Fruit fly (Drosophila melanogaster): ENCODE measurements around the gene btsz.

The btsz gene

dm6 chr3R:14890064-14890709 lies 14.9 kb upstream of the btsz start, which contains the start of the genes CycC and UQCR-C1:
CycC (minus strand) TSS chr3R:14890205.
UQCR-C1 (plus strand) TSS chr3R:14890231.
- no peak for TF ChIP-seq CG15710 (tag; optimal IDR thresholded peaks at IDR 0.05)
- TF ChIP-seq CG8159 (tag; optimal IDR thresholded peaks at IDR 0.05), result no peak
- no peak for TF ChIP-seq EcR (GFP tag; optimal IDR thresholded peaks at IDR 0.05)
- TF ChIP-seq CG34367 (tag; optimal IDR thresholded peaks at IDR 0.05), result no peak
- no peak for TF ChIP-seq Pif1B (GFP tag; optimal IDR thresholded peaks at IDR 0.05)
- no peak for TF ChIP-seq rn (GFP tag; IDR thresholded peaks at IDR 0.05)
- TF ChIP-seq gl (tag; optimal IDR thresholded peaks at IDR 0.05), result no peak
- no peak for TF ChIP-seq CG4496 (GFP tag; IDR thresholded peaks at IDR 0.05)

dm6 chr3R:14886011-14886534 lies 10.8 kb upstream of the btsz start, which contains the start of the genes Rrp6, CG33331 and CG33332:
Rrp6 (minus strand) TSS chr3R:14886246.
CG33331 (plus strand) TSS chr3R:14886456.
CG33332 (plus strand) TSS chr3R:14886456.
- TF ChIP-seq CG4496 (GFP tag; IDR thresholded peaks at IDR 0.05) (peak; percentile 61; the same call in 2 of the 3 replicates), D1 (tag; optimal IDR thresholded peaks at IDR 0.05) (no peak), Snoo (tag; optimal IDR thresholded peaks at IDR 0.05) (peak; percentile 46), rn (GFP tag; IDR thresholded peaks at IDR 0.05) (0 out of 2 replicates have a peak, but pooled peaks have one; percentile 10), CG13204 (GFP tag; optimal IDR thresholded peaks at IDR 0.05) (no peak), gl (tag; optimal IDR thresholded peaks at IDR 0.05) (no peak), CG12605 (GFP tag; IDR thresholded peaks at IDR 0.05) (no peak), CG14655 (GFP tag; optimal IDR thresholded peaks at IDR 0.05) (no peak), CG17806 (tag; optimal IDR thresholded peaks at IDR 0.05) (peak; percentile 49), CG34367 (tag; optimal IDR thresholded peaks at IDR 0.05) (peak; percentile 62), CG15710 (tag; optimal IDR thresholded peaks at IDR 0.05) (peak; percentile 69), CG8301 (tag; optimal IDR thresholded peaks at IDR 0.05) (no peak), CG32121 (GFP tag; IDR thresholded peaks at IDR 0.05) (peak; percentile 78), CG8159 (tag; optimal IDR thresholded peaks at IDR 0.05) (peak; percentile 27), Pif1B (GFP tag; optimal IDR thresholded peaks at IDR 0.05) (no peak), EcR (GFP tag; optimal IDR thresholded peaks at IDR 0.05) (no peak), fd96Ca (GFP tag; IDR thresholded peaks at IDR 0.05) (no peak), Pif1A (GFP tag; optimal IDR thresholded peaks at IDR 0.05) (no peak), CG10348 (GFP tag; IDR thresholded peaks at IDR 0.05) (no peak), Ets98B (GFP tag; IDR thresholded peaks at IDR 0.05) (peak; percentile 57), CG9948 (tag; optimal IDR thresholded peaks at IDR 0.05) (peak; percentile 54)

- TF ChIP-seq CG12605 (GFP tag; IDR thresholded peaks at IDR 0.05) (no peak), Ets98B (GFP tag; IDR thresholded peaks at IDR 0.05) (no peak), CG17806 (tag; optimal IDR thresholded peaks at IDR 0.05) (no peak), CG34367 (tag; optimal IDR thresholded peaks at IDR 0.05) (no peak), CG32121 (GFP tag; IDR thresholded peaks at IDR 0.05) (no peak), gl (tag; optimal IDR thresholded peaks at IDR 0.05) (no peak), CG9948 (tag; optimal IDR thresholded peaks at IDR 0.05) (no peak), EcR (GFP tag; optimal IDR thresholded peaks at IDR 0.05) (no peak), rn (GFP tag; IDR thresholded peaks at IDR 0.05) (no peak), Snoo (tag; optimal IDR thresholded peaks at IDR 0.05) (no peak), CG15710 (tag; optimal IDR thresholded peaks at IDR 0.05) (no peak), CG10348 (GFP tag; IDR thresholded peaks at IDR 0.05) (no peak), CG13204 (GFP tag; optimal IDR thresholded peaks at IDR 0.05) (no peak), CG4496 (GFP tag; IDR thresholded peaks at IDR 0.05) (no peak), CG8301 (tag; optimal IDR thresholded peaks at IDR 0.05) (no peak), CG14655 (GFP tag; optimal IDR thresholded peaks at IDR 0.05) (no peak), D1 (tag; optimal IDR thresholded peaks at IDR 0.05) (no peak)
Observed at dm6 chr3R:14880861-14881260, 5.6 kb upstream of the btsz start.

- TF ChIP-seq Ets98B (GFP tag; IDR thresholded peaks at IDR 0.05), result peak; percentile 29; the same call in 1 of the 2 replicates
- TF ChIP-seq CG12605 (GFP tag; IDR thresholded peaks at IDR 0.05), result no peak
- TF ChIP-seq CG32121 (GFP tag; IDR thresholded peaks at IDR 0.05), result peak; percentile 53
- TF ChIP-seq CG10348 (GFP tag; IDR thresholded peaks at IDR 0.05), result no peak
- TF ChIP-seq rn (GFP tag; IDR thresholded peaks at IDR 0.05), result no peak
- TF ChIP-seq EcR (GFP tag; optimal IDR thresholded peaks at IDR 0.05), result no peak
Observed at dm6 chr3R:14879207-14879863, 4.0 kb upstream of the btsz start, which contains the start of gene CG3631. CG3631 (plus strand) TSS chr3R:14879457.

dm6 chr3R:14878145-14878544 lies 2.9 kb upstream of the btsz start:
- TF ChIP-seq CG8159 (tag; optimal IDR thresholded peaks at IDR 0.05) (no peak), D1 (tag; optimal IDR thresholded peaks at IDR 0.05) (no peak), Pif1B (GFP tag; optimal IDR thresholded peaks at IDR 0.05) (no peak), CG17806 (tag; optimal IDR thresholded peaks at IDR 0.05) (no peak), EcR (GFP tag; optimal IDR thresholded peaks at IDR 0.05) (no peak)

dm6 chr3R:14875965-14876331 lies 660 bp upstream of the btsz start:
- TF ChIP-seq CG13204 (GFP tag; optimal IDR thresholded peaks at IDR 0.05) (no peak), CG15710 (tag; optimal IDR thresholded peaks at IDR 0.05) (no peak), CG9948 (tag; optimal IDR thresholded peaks at IDR 0.05) (no peak), CG8159 (tag; optimal IDR thresholded peaks at IDR 0.05) (no peak), fd96Ca (GFP tag; IDR thresholded peaks at IDR 0.05) (no peak), CG12605 (GFP tag; IDR thresholded peaks at IDR 0.05) (peak; percentile 60; the same call in 1 of the 2 replicates), CG8301 (tag; optimal IDR thresholded peaks at IDR 0.05) (no peak)
